Fruit fly (Drosophila melanogaster) whole organism, embryonic: Measurements from ENCODE around the gene CG43085.

Experiments
- Ada2b ChIP-seq: fragments of 200-800 bp; sonication (Bioruptor generic); IDR thresholded peaks from 2 replicates; pipeline ENCODE4 v1.3.6; 2022; ENCODE audit warnings: missing biosample characterization, missing genetic modification characterization
- Bgb ChIP-seq: fragments of 200-800 bp; sonication (Bioruptor generic); IDR thresholded peaks from 2 replicates; pipeline ENCODE4 v1.3.6; 2022; ENCODE audit warnings: missing biosample characterization, missing genetic modification characterization; ENCODE audit not compliant: partially characterized antibody
- CG10654 ChIP-seq: fragments of 200-800 bp; sonication (Bioruptor generic); optimal IDR thresholded peaks from 2 replicates; lab custom pipeline; 2016; ENCODE audit warnings: missing biosample characterization, missing genetic modification characterization
- CG12071 ChIP-seq: fragments of 200-800 bp; sonication (Bioruptor generic); optimal IDR thresholded peaks from 3 replicates; lab custom pipeline; 2018; ENCODE audit warnings: missing biosample characterization, mild to moderate bottlenecking, missing genetic modification characterization
- CG12299 ChIP-seq: fragments of 200-800 bp; sonication (Bioruptor generic); optimal IDR thresholded peaks from 2 replicates; lab custom pipeline; 2018; ENCODE audit warnings: missing biosample characterization, mild to moderate bottlenecking, missing genetic modification characterization
- CG12659 ChIP-seq: fragments of 200-800 bp; sonication (Bioruptor generic); optimal IDR thresholded peaks from 3 replicates; lab custom pipeline; 2017; ENCODE audit warnings: mild to moderate bottlenecking, missing biosample characterization, missing genetic modification reagents, missing genetic modification characterization
- CG14441 ChIP-seq: fragments of 200-800 bp; sonication (Bioruptor generic); IDR thresholded peaks from 2 replicates; pipeline ENCODE4 v1.3.6; 2022; ENCODE audit warnings: missing biosample characterization, missing genetic modification characterization
- CG15011 ChIP-seq: fragments of 200-800 bp; sonication (Bioruptor generic); optimal IDR thresholded peaks from 3 replicates; lab custom pipeline; 2018; ENCODE audit warnings: missing biosample characterization, mild to moderate bottlenecking, missing genetic modification characterization
- CG15073 ChIP-seq: fragments of 200-800 bp; sonication (Bioruptor generic); optimal IDR thresholded peaks from 2 replicates; lab custom pipeline; 2016; ENCODE audit warnings: missing biosample characterization, missing genetic modification characterization
- CG1792 ChIP-seq: fragments of 200-800 bp; sonication (Bioruptor generic); optimal IDR thresholded peaks from 2 replicates; lab custom pipeline; 2016; ENCODE audit warnings: missing biosample characterization, missing genetic modification characterization
- CG2889 ChIP-seq: fragments of 200-800 bp; sonication (Bioruptor generic); IDR thresholded peaks from 3 replicates; pipeline ENCODE4 v1.3.6; 2022; ENCODE audit warnings: missing biosample characterization, missing genetic modification characterization
- CG30020 ChIP-seq: fragments of 200-800 bp; optimal IDR thresholded peaks from 2 replicates; lab custom pipeline; 2019; ENCODE audit warnings: missing biosample characterization, mild to moderate bottlenecking, missing genetic modification characterization, moderate library complexity
- CG33213 ChIP-seq: fragments of 200-800 bp; sonication (Bioruptor generic); optimal IDR thresholded peaks from 3 replicates; lab custom pipeline; 2016; ENCODE audit warnings: missing biosample characterization, missing genetic modification characterization
- CG34376 ChIP-seq: fragments of 200-800 bp; sonication (Bioruptor generic); optimal IDR thresholded peaks from 2 replicates; lab custom pipeline; 2018; ENCODE audit warnings: missing biosample characterization, mild to moderate bottlenecking, missing genetic modification characterization
- CG4360 ChIP-seq: fragments of 200-800 bp; sonication (Bioruptor generic); IDR thresholded peaks from 2 replicates; pipeline ENCODE4 v1.3.6; 2022; ENCODE audit warnings: missing biosample characterization, missing genetic modification characterization
- CG4820 ChIP-seq: fragments of 200-800 bp; sonication (Bioruptor generic); optimal IDR thresholded peaks from 3 replicates; lab custom pipeline; 2016; ENCODE audit warnings: missing biosample characterization, missing genetic modification characterization
- CG6689 ChIP-seq: fragments of 200-800 bp; sonication (Bioruptor generic); IDR thresholded peaks from 2 replicates; pipeline ENCODE4 v1.3.6; 2022; ENCODE audit warnings: missing biosample characterization, missing genetic modification characterization
- CG6765 ChIP-seq: fragments of 200-800 bp; sonication (Bioruptor generic); optimal IDR thresholded peaks from 3 replicates; lab custom pipeline; 2017; ENCODE audit warnings: missing biosample characterization, mild to moderate bottlenecking, missing genetic modification characterization
- CG9609 ChIP-seq: fragments of 200-800 bp; sonication (Bioruptor generic); optimal IDR thresholded peaks from 3 replicates; lab custom pipeline; 2016; ENCODE audit warnings: missing biosample characterization, missing genetic modification characterization
- D ChIP-seq, 2 experiments: fragments of 200-800 bp in 1 of 2; fragments of >200 bp in 1 of 2; sonication (Bioruptor generic) in 1 of 2; optimal IDR thresholded peaks; 2 replicates in 1 of 2; 3 replicates in 1 of 2; lab custom pipeline; 2017; ENCODE audit warnings: mild to moderate bottlenecking in 1 of 2, missing biosample characterization in 1 of 2, missing genetic modification characterization in 1 of 2, missing genetic modification reagents in 1 of 2
- Dip2 ChIP-seq: fragments of 200-800 bp; sonication (Bioruptor generic); IDR thresholded peaks from 2 replicates; pipeline ENCODE4 v1.3.6; 2022; ENCODE audit warnings: missing biosample characterization, missing genetic modification characterization
- HLHmδ ChIP-seq: fragments of 200-800 bp; sonication (Bioruptor generic); optimal IDR thresholded peaks from 2 replicates; lab custom pipeline; 2018; ENCODE audit warnings: missing biosample characterization, mild to moderate bottlenecking, missing genetic modification characterization, moderate library complexity
- HmgD ChIP-seq: fragments of 200-800 bp; sonication (Bioruptor generic); optimal IDR thresholded peaks from 3 replicates; lab custom pipeline; 2016; ENCODE audit warnings: missing biosample characterization, missing genetic modification characterization
- Hmr ChIP-seq: fragments of 200-800 bp; sonication (Bioruptor generic); optimal IDR thresholded peaks from 3 replicates; lab custom pipeline; 2017; ENCODE audit warnings: mild to moderate bottlenecking, missing biosample characterization, missing genetic modification reagents, missing genetic modification characterization
- Hr51 ChIP-seq, 2 experiments: fragments of 200-800 bp; sonication (Bioruptor generic); optimal IDR thresholded peaks; 2 replicates in 1 of 2; 3 replicates in 1 of 2; lab custom pipeline; 2016 to 2018; ENCODE audit warnings: missing biosample characterization in 2 of 2, missing genetic modification characterization in 2 of 2, mild to moderate bottlenecking in 1 of 2, moderate library complexity in 1 of 2
- Hr78 ChIP-seq, 2 experiments: fragments of 200-800 bp in 1 of 2; fragments of >200 bp in 1 of 2; sonication (Bioruptor generic) in 1 of 2; optimal IDR thresholded peaks; 2 replicates each; lab custom pipeline; 2017 to 2019; ENCODE audit warnings: missing biosample characterization in 2 of 2, missing genetic modification characterization in 2 of 2, mild to moderate bottlenecking in 1 of 2, moderate library complexity in 1 of 2
- MESR4 ChIP-seq: fragments of 200-800 bp; sonication (Bioruptor generic); optimal IDR thresholded peaks from 2 replicates; lab custom pipeline; 2018; ENCODE audit warnings: missing biosample characterization, mild to moderate bottlenecking, missing genetic modification characterization, moderate library complexity
- Meics ChIP-seq: fragments of 200-800 bp; sonication (Bioruptor generic); optimal IDR thresholded peaks from 2 replicates; lab custom pipeline; 2017; ENCODE audit warnings: missing biosample characterization, mild to moderate bottlenecking, missing genetic modification characterization
- Mes4 ChIP-seq: fragments of 200-800 bp; sonication (Bioruptor generic); optimal IDR thresholded peaks from 2 replicates; lab custom pipeline; 2016; ENCODE audit warnings: missing biosample characterization, missing genetic modification characterization
- Oaz ChIP-seq: fragments of 200-800 bp; sonication (Bioruptor generic); IDR thresholded peaks from 2 replicates; pipeline ENCODE4 v1.3.6; 2022; ENCODE audit warnings: missing biosample characterization, missing genetic modification characterization
- Opbp ChIP-seq: fragments of 200-800 bp; sonication (Bioruptor generic); IDR thresholded peaks from 3 replicates; pipeline ENCODE4 v1.3.6; 2022; ENCODE audit warnings: missing biosample characterization, missing genetic modification characterization; ENCODE audit not compliant: partially characterized antibody
- bcd ChIP-seq: fragments of 200-800 bp; sonication (Bioruptor generic); optimal IDR thresholded peaks from 2 replicates; lab custom pipeline; 2017; ENCODE audit warnings: missing biosample characterization, mild to moderate bottlenecking, missing genetic modification characterization
- bigmax ChIP-seq: fragments of 200-800 bp; sonication (Bioruptor generic); optimal IDR thresholded peaks from 2 replicates; lab custom pipeline; 2018; ENCODE audit warnings: missing biosample characterization, mild to moderate bottlenecking, missing genetic modification characterization
- crol ChIP-seq: fragments of 200-800 bp; sonication (Bioruptor generic); IDR thresholded peaks from 2 replicates; pipeline ENCODE4 v1.3.6; 2022; ENCODE audit warnings: missing biosample characterization, missing genetic modification characterization
- ems ChIP-seq: fragments of 200-800 bp; sonication (Bioruptor generic); optimal IDR thresholded peaks from 3 replicates; lab custom pipeline; 2016; ENCODE audit warnings: missing biosample characterization, missing genetic modification characterization
- exex ChIP-seq: fragments of 200-800 bp; sonication (Bioruptor generic); optimal IDR thresholded peaks from 4 replicates; lab custom pipeline; 2018; ENCODE audit warnings: missing biosample characterization, mild to moderate bottlenecking, missing genetic modification characterization, moderate library complexity
- fd96Cb ChIP-seq: fragments of 200-800 bp; sonication (Bioruptor generic); optimal IDR thresholded peaks from 2 replicates; lab custom pipeline; 2018; ENCODE audit warnings: missing biosample characterization, mild to moderate bottlenecking, missing genetic modification characterization, moderate library complexity
- fu2 ChIP-seq: fragments of 200-800 bp; sonication (Bioruptor generic); optimal IDR thresholded peaks from 2 replicates; lab custom pipeline; 2016; ENCODE audit warnings: missing biosample characterization, missing genetic modification characterization
- gcm2 ChIP-seq: fragments of 200-800 bp; sonication (Bioruptor generic); optimal IDR thresholded peaks from 2 replicates; lab custom pipeline; 2016; ENCODE audit warnings: missing biosample characterization, missing genetic modification characterization
- gfzf ChIP-seq: fragments of 200-800 bp; sonication (Bioruptor generic); optimal IDR thresholded peaks from 2 replicates; lab custom pipeline; 2016; ENCODE audit warnings: missing biosample characterization, mild to moderate bottlenecking, missing genetic modification characterization, moderate library complexity
- maf-S ChIP-seq: fragments of 200-800 bp; sonication (Bioruptor generic); optimal IDR thresholded peaks from 2 replicates; lab custom pipeline; 2016; ENCODE audit warnings: missing biosample characterization, missing genetic modification characterization
- mam ChIP-seq: fragments of 200-800 bp; sonication (Bioruptor generic); optimal IDR thresholded peaks from 3 replicates; lab custom pipeline; 2016; ENCODE audit warnings: missing biosample characterization, missing genetic modification characterization
- ro ChIP-seq: fragments of 200-800 bp; sonication (Bioruptor generic); IDR thresholded peaks from 2 replicates; pipeline ENCODE4 v1.3.6; 2022; ENCODE audit warnings: missing biosample characterization, missing genetic modification characterization
- row ChIP-seq: fragments of 200-800 bp; sonication (Bioruptor generic); IDR thresholded peaks from 3 replicates; pipeline ENCODE4 v1.3.6; 2022; ENCODE audit warnings: missing biosample characterization, missing genetic modification characterization
- shn ChIP-seq: fragments of 200-800 bp; sonication (Bioruptor generic); optimal IDR thresholded peaks from 3 replicates; lab custom pipeline; 2016; ENCODE audit warnings: missing biosample characterization, missing genetic modification characterization
- sim ChIP-seq: fragments of 200-800 bp; sonication (Bioruptor generic); IDR thresholded peaks from 2 replicates; pipeline ENCODE4 v1.3.6; 2022; ENCODE audit warnings: missing biosample characterization, missing genetic modification characterization
- twi ChIP-seq: fragments of 200-800 bp; optimal IDR thresholded peaks from 2 replicates; lab custom pipeline; 2019; ENCODE audit warnings: missing biosample characterization, mild to moderate bottlenecking, missing genetic modification characterization, moderate library complexity
- z ChIP-seq: fragments of 200-800 bp; sonication (Bioruptor generic); IDR thresholded peaks from 3 replicates; pipeline ENCODE4 v1.3.6; 2022; ENCODE audit warnings: missing biosample characterization, missing genetic modification characterization
- zf30C ChIP-seq: fragments of 200-800 bp; sonication (Bioruptor generic); optimal IDR thresholded peaks from 3 replicates; lab custom pipeline; 2018; ENCODE audit warnings: missing biosample characterization, mild to moderate bottlenecking, missing genetic modification characterization

Gene CG43085

dm6 chr3L:17652878-17653700 lies 6.6 kb upstream of the CG43085 start (continued):
- TF ChIP-seq CG6689 (GFP tag; lab: Robert Waterston, UW) (peak; percentile 61), gcm2 (GFP tag; lab: Kevin White, UChicago) (no peak), Hmr (GFP tag; lab: Kevin White, UChicago) (peak; percentile 59), CG30020 (no peak), HLHmδ (GFP tag; lab: Kevin White, UChicago) (no peak), Bgb (peak; percentile 16; the same call in 1 of the 2 replicates), maf-S (no peak), CG15073 (GFP tag; lab: Kevin White, UChicago) (no peak), fd96Cb (tag; lab: Kevin White, UChicago) (peak; percentile 31), row (GFP tag; lab: Robert Waterston, UW) (peak; percentile 26; the same call in 1 of the 3 replicates), CG33213 (GFP tag; lab: Kevin White, UChicago) (no peak), twi (tag; lab: Kevin White, UChicago) (no peak), mam (GFP tag; lab: Kevin White, UChicago) (peak; percentile 64), CG1792 (peak; percentile 80), CG34376 (GFP tag; lab: Kevin White, UChicago) (peak; percentile 53), CG12071 (GFP tag; lab: Kevin White, UChicago) (peak; percentile 37), Oaz (GFP tag; lab: Robert Waterston, UW) (no peak), sim (GFP tag; lab: Robert Waterston, UW) (no peak), Hr51 (GFP tag; optimal IDR thresholded peaks at IDR 0.05; lab: Kevin White, UChicago) (no peak), CG4360 (GFP tag; lab: Robert Waterston, UW) (peak; percentile 81), Opbp (GFP tag; lab: Robert Waterston, UW) (no peak), D (optimal IDR thresholded peaks at IDR 0.05; lab: Kevin White, UChicago) (no peak), D (GFP tag; optimal IDR thresholded peaks at IDR 0.05; lab: Kevin White, UChicago) (peak; percentile 85), CG10654 (GFP tag; lab: Kevin White, UChicago) (peak; percentile 70), CG9609 (GFP tag; lab: Kevin White, UChicago) (no peak), CG12659 (GFP tag; lab: Kevin White, UChicago) (no peak), CG12299 (tag; lab: Kevin White, UChicago) (peak; percentile 48), HmgD (GFP tag; lab: Kevin White, UChicago) (no peak), CG15011 (GFP tag; lab: Kevin White, UChicago) (peak; percentile 68), shn (GFP tag; lab: Kevin White, UChicago) (no peak), fu2 (GFP tag; lab: Kevin White, UChicago) (no peak), CG2889 (no peak), zf30C (GFP tag; lab: Kevin White, UChicago) (no peak), gfzf (no peak), ro (GFP tag; lab: Robert Waterston, UW) (no peak), CG4820 (peak; percentile 45), Hr78 (GFP tag; optimal IDR thresholded peaks at IDR 0.05; lab: Kevin White, UChicago) (no peak), Mes4 (GFP tag; lab: Kevin White, UChicago) (no peak), z (GFP tag; lab: Robert Waterston, UW) (peak; percentile 71; the same call in 2 of the 3 replicates), crol (peak; percentile 85), ems (GFP tag; lab: Kevin White, UChicago) (no peak), MESR4 (GFP tag; lab: Kevin White, UChicago) (no peak), Dip2 (no peak), CG6765 (GFP tag; lab: Kevin White, UChicago) (peak; percentile 59), exex (tag; lab: Kevin White, UChicago) (peak; percentile 4), bcd (peak; percentile 81), CG14441 (GFP tag; lab: Robert Waterston, UW) (peak; percentile 22; the same call in 1 of the 2 replicates), Ada2b (peak; percentile 59), Meics (GFP tag; lab: Kevin White, UChicago) (peak; percentile 63), bigmax (no peak)
